Fruit fly (Drosophila melanogaster): Measurements from ENCODE around the gene XNP.

Gene XNP

dm6 chr3R:25495753-25496152, 13.1 kb upstream of the XNP start (continued):
- TF ChIP-seq zen2 (GFP tag; IDR thresholded peaks at IDR 0.05; ENCODE audit: partially characterized antibody) (no peak; the same call in 2 of the 3 replicates), hbn (GFP tag; IDR thresholded peaks at IDR 0.05; ENCODE audit: partially characterized antibody) (0 out of 2 replicates have a peak, but pooled peaks have one; percentile 40), Xrp1 (GFP tag; IDR thresholded peaks at IDR 0.05) (no peak), prd (optimal IDR thresholded peaks at IDR 0.05) (no peak), prd (GFP tag; IDR thresholded peaks at IDR 0.05) (no peak), scrt (GFP tag; optimal IDR thresholded peaks at IDR 0.05) (no peak), CG33213 (GFP tag; optimal IDR thresholded peaks at IDR 0.05) (no peak), CG2129 (GFP tag; IDR thresholded peaks at IDR 0.05; ENCODE audit: partially characterized antibody) (peak; percentile 25; the same call in 1 of the 2 replicates), Dbx (GFP tag; IDR thresholded peaks at IDR 0.05) (no peak), lilli (GFP tag; optimal IDR thresholded peaks at IDR 0.05) (no peak), stwl (tag; optimal IDR thresholded peaks at IDR 0.05) (peak; percentile 58), hb (GFP tag; IDR thresholded peaks at IDR 0.05; ENCODE audit: partially characterized antibody) (peak; percentile 61; the same call in 1 of the 3 replicates), Sox102F (GFP tag; optimal IDR thresholded peaks at IDR 0.05) (no peak), kni (GFP tag; optimal IDR thresholded peaks at IDR 0.05) (no peak), Bgb (GFP tag; IDR thresholded peaks at IDR 0.05; ENCODE audit: partially characterized antibody) (0 out of 2 replicates have a peak, but pooled peaks have one; percentile 9), CG16779 (GFP tag; IDR thresholded peaks at IDR 0.05) (no peak), seq (GFP tag; IDR thresholded peaks at IDR 0.05) (no peak), CG17385 (GFP tag; optimal IDR thresholded peaks at IDR 0.05) (no peak), CG8388 (GFP tag; optimal IDR thresholded peaks at IDR 0.05) (no peak), psq (GFP tag; optimal IDR thresholded peaks at IDR 0.05) (no peak), CG32767 (GFP tag; IDR thresholded peaks at IDR 0.05) (no peak), ab (GFP tag; optimal IDR thresholded peaks at IDR 0.05) (no peak), TFAM (GFP tag; optimal IDR thresholded peaks at IDR 0.05) (no peak), CG7556 (GFP tag; optimal IDR thresholded peaks at IDR 0.05) (no peak), NK7.1 (GFP tag; optimal IDR thresholded peaks at IDR 0.05) (no peak), CG13287 (GFP tag; IDR thresholded peaks at IDR 0.05; ENCODE audit: partially characterized antibody) (peak; percentile 74), dpn (GFP tag; optimal IDR thresholded peaks at IDR 0.05) (no peak), CG10565 (GFP tag; optimal IDR thresholded peaks at IDR 0.05) (no peak), ken (GFP tag; IDR thresholded peaks at IDR 0.05) (no peak), Fer3 (tag; optimal IDR thresholded peaks at IDR 0.05) (no peak), CG18011 (GFP tag; optimal IDR thresholded peaks at IDR 0.05) (no peak), bab2 (GFP tag; optimal IDR thresholded peaks at IDR 0.05) (no peak), Myb (GFP tag; optimal IDR thresholded peaks at IDR 0.05) (no peak), h (optimal IDR thresholded peaks at IDR 0.05) (no peak), Hand (GFP tag; optimal IDR thresholded peaks at IDR 0.05) (no peak), CG10321 (GFP tag; IDR thresholded peaks at IDR 0.05) (no peak), fd102C (GFP tag; optimal IDR thresholded peaks at IDR 0.05) (no peak), chinmo (GFP tag; IDR thresholded peaks at IDR 0.05; ENCODE audit: partially characterized antibody) (no peak), CG13424 (tag; optimal IDR thresholded peaks at IDR 0.05) (no peak), Aef1 (GFP tag; IDR thresholded peaks at IDR 0.05) (no peak), Hsf (GFP tag; optimal IDR thresholded peaks at IDR 0.05) (no peak), jigr1 (GFP tag; IDR thresholded peaks at IDR 0.05) (no peak), CG6854 (GFP tag; optimal IDR thresholded peaks at IDR 0.05) (no peak), fd3F (GFP tag; optimal IDR thresholded peaks at IDR 0.05) (no peak), Doc3 (GFP tag; IDR thresholded peaks at IDR 0.05; ENCODE audit: partially characterized antibody) (peak; percentile 63; the same call in 2 of the 3 replicates), Ravus (GFP tag; IDR thresholded peaks at IDR 0.05) (no peak), trem (tag; optimal IDR thresholded peaks at IDR 0.05) (no peak), CG17568 (GFP tag; optimal IDR thresholded peaks at IDR 0.05) (no peak), sens-2 (GFP tag; IDR thresholded peaks at IDR 0.05) (no peak), CG30020 (tag; optimal IDR thresholded peaks at IDR 0.05) (no peak), CG2120 (GFP tag; optimal IDR thresholded peaks at IDR 0.05) (no peak)

Measured in whole organism, embryonic.